Fruit fly (Drosophila melanogaster) whole organism, embryonic: ENCODE measurements around the gene Sbp2.

Experiments
- Bgb ChIP-seq: fragments of 200-800 bp; sonication (Bioruptor generic); IDR thresholded peaks from 2 replicates; pipeline ENCODE4 v1.3.6; 2022; ENCODE audit warnings: missing biosample characterization, missing genetic modification characterization; ENCODE audit not compliant: partially characterized antibody
- CG10209 ChIP-seq: fragments of 200-800 bp; sonication (Bioruptor generic); optimal IDR thresholded peaks from 3 replicates; lab custom pipeline; 2017; ENCODE audit warnings: missing biosample characterization, mild to moderate bottlenecking, missing genetic modification characterization, missing genetic modification reagents
- CG1024 ChIP-seq: fragments of 200-800 bp; sonication (Bioruptor generic); IDR thresholded peaks from 2 replicates; pipeline ENCODE4 v1.3.6; 2022; ENCODE audit warnings: missing biosample characterization, missing genetic modification characterization
- CG11695 ChIP-seq: fragments of 200-800 bp; sonication (Bioruptor generic); IDR thresholded peaks from 3 replicates; pipeline ENCODE4 v1.3.6; 2022; ENCODE audit warnings: missing biosample characterization, missing genetic modification characterization
- CG12071 ChIP-seq: fragments of 200-800 bp; sonication (Bioruptor generic); optimal IDR thresholded peaks from 3 replicates; lab custom pipeline; 2018; ENCODE audit warnings: missing biosample characterization, mild to moderate bottlenecking, missing genetic modification characterization
- CG12236 ChIP-seq: fragments of 200-800 bp; sonication (Bioruptor generic); optimal IDR thresholded peaks from 2 replicates; lab custom pipeline; 2016; ENCODE audit warnings: missing biosample characterization, missing genetic modification characterization
- CG12299 ChIP-seq: fragments of 200-800 bp; sonication (Bioruptor generic); optimal IDR thresholded peaks from 2 replicates; lab custom pipeline; 2018; ENCODE audit warnings: missing biosample characterization, mild to moderate bottlenecking, missing genetic modification characterization
- CG1233 ChIP-seq: fragments of 200-800 bp; sonication (Bioruptor generic); optimal IDR thresholded peaks from 4 replicates; lab custom pipeline; 2018; ENCODE audit warnings: missing biosample characterization, mild to moderate bottlenecking, missing genetic modification characterization
- CG12659 ChIP-seq: fragments of 200-800 bp; sonication (Bioruptor generic); optimal IDR thresholded peaks from 3 replicates; lab custom pipeline; 2017; ENCODE audit warnings: mild to moderate bottlenecking, missing biosample characterization, missing genetic modification reagents, missing genetic modification characterization
- CG12769 ChIP-seq: fragments of 200-800 bp; sonication (Bioruptor generic); optimal IDR thresholded peaks from 2 replicates; lab custom pipeline; 2019; ENCODE audit warnings: missing biosample characterization, mild to moderate bottlenecking, missing genetic modification characterization, moderate library complexity
- CG1792 ChIP-seq: fragments of 200-800 bp; sonication (Bioruptor generic); optimal IDR thresholded peaks from 2 replicates; lab custom pipeline; 2016; ENCODE audit warnings: missing biosample characterization, missing genetic modification characterization
- CG4360 ChIP-seq: fragments of 200-800 bp; sonication (Bioruptor generic); IDR thresholded peaks from 2 replicates; pipeline ENCODE4 v1.3.6; 2022; ENCODE audit warnings: missing biosample characterization, missing genetic modification characterization
- CG43689 ChIP-seq: fragments of 200-800 bp; sonication (Bioruptor generic); IDR thresholded peaks from 2 replicates; pipeline ENCODE4 v1.3.6; 2022; ENCODE audit warnings: missing biosample characterization, missing genetic modification characterization
- CG4854 ChIP-seq: fragments of 200-800 bp; sonication (Bioruptor generic); optimal IDR thresholded peaks from 2 replicates; lab custom pipeline; 2016; ENCODE audit warnings: missing biosample characterization, missing genetic modification characterization, inconsistent platforms
- CG5245 ChIP-seq: fragments of 200-800 bp; sonication (Bioruptor generic); optimal IDR thresholded peaks from 3 replicates; lab custom pipeline; 2016; ENCODE audit warnings: missing biosample characterization, missing genetic modification characterization
- CG6689 ChIP-seq: fragments of 200-800 bp; sonication (Bioruptor generic); IDR thresholded peaks from 2 replicates; pipeline ENCODE4 v1.3.6; 2022; ENCODE audit warnings: missing biosample characterization, missing genetic modification characterization
- CG7839 ChIP-seq: fragments of 200-800 bp; sonication (Bioruptor generic); optimal IDR thresholded peaks from 3 replicates; lab custom pipeline; 2018; ENCODE audit warnings: missing biosample characterization, mild to moderate bottlenecking, missing genetic modification characterization, moderate library complexity
- CG9727 ChIP-seq: fragments of 200-800 bp; sonication (Bioruptor generic); optimal IDR thresholded peaks from 3 replicates; lab custom pipeline; 2017; ENCODE audit warnings: missing biosample characterization, mild to moderate bottlenecking, missing genetic modification characterization
- CG9876 ChIP-seq: fragments of 200-800 bp; sonication (Bioruptor generic); optimal IDR thresholded peaks from 2 replicates; lab custom pipeline; 2016; ENCODE audit warnings: missing biosample characterization, missing genetic modification characterization
- Doc3 ChIP-seq: fragments of 200-800 bp; sonication (Bioruptor generic); IDR thresholded peaks from 3 replicates; pipeline ENCODE4 v1.3.6; 2022; ENCODE audit warnings: missing biosample characterization, missing genetic modification characterization; ENCODE audit not compliant: partially characterized antibody
- Dp ChIP-seq: fragments of 200-800 bp; sonication (Bioruptor generic); optimal IDR thresholded peaks from 2 replicates; lab custom pipeline; 2018; ENCODE audit warnings: missing biosample characterization, mild to moderate bottlenecking, missing genetic modification characterization, moderate library complexity
- GATAe ChIP-seq: fragments of 200-800 bp; sonication (Bioruptor generic); conservative IDR thresholded peaks from 2 replicates; pipeline ENCODE4 v1.3.6; 2022; ENCODE audit warnings: missing biosample characterization, missing genetic modification characterization
- HmgZ ChIP-seq: fragments of 200-800 bp; sonication (Bioruptor generic); optimal IDR thresholded peaks from 2 replicates; lab custom pipeline; 2018; ENCODE audit warnings: missing biosample characterization, mild to moderate bottlenecking, missing genetic modification characterization
- MBD-R2 ChIP-seq: fragments of 200-800 bp; sonication (Bioruptor generic); IDR thresholded peaks from 2 replicates; pipeline ENCODE4 v1.3.6; 2022; ENCODE audit warnings: missing biosample characterization, missing genetic modification characterization
- Mes4 ChIP-seq: fragments of 200-800 bp; sonication (Bioruptor generic); optimal IDR thresholded peaks from 2 replicates; lab custom pipeline; 2016; ENCODE audit warnings: missing biosample characterization, missing genetic modification characterization
- chinmo ChIP-seq: fragments of 200-800 bp; sonication (Bioruptor generic); IDR thresholded peaks from 4 replicates; pipeline ENCODE4 v1.3.6; 2022; ENCODE audit warnings: missing biosample characterization, missing genetic modification characterization; ENCODE audit not compliant: partially characterized antibody
- ci ChIP-seq: fragments of 200-800 bp; sonication (Bioruptor generic); IDR thresholded peaks from 3 replicates; pipeline ENCODE4 v1.3.6; 2022; ENCODE audit warnings: missing biosample characterization, missing genetic modification characterization
- crp ChIP-seq, 2 experiments: fragments of 200-800 bp; sonication (Bioruptor generic); optimal IDR thresholded peaks; 2 replicates in 1 of 2; 3 replicates in 1 of 2; lab custom pipeline; 2017; ENCODE audit warnings: missing biosample characterization in 2 of 2, missing genetic modification characterization in 2 of 2, mild to moderate bottlenecking in 1 of 2, moderate library complexity in 1 of 2
- dpn ChIP-seq, 2 experiments: fragments of 200-800 bp; sonication (Bioruptor generic); optimal IDR thresholded peaks; 3 replicates each; lab custom pipeline; 2016; ENCODE audit warnings: missing biosample characterization in 2 of 2, missing genetic modification characterization in 2 of 2
- dysf ChIP-seq: fragments of 200-800 bp; sonication (Bioruptor generic); IDR thresholded peaks from 3 replicates; pipeline ENCODE4 v1.3.6; 2022; ENCODE audit warnings: missing biosample characterization, missing genetic modification characterization
- en ChIP-seq: fragments of 200-800 bp; sonication (Bioruptor generic); optimal IDR thresholded peaks from 2 replicates; lab custom pipeline; 2016; ENCODE audit warnings: missing biosample characterization, missing genetic modification characterization
- grau ChIP-seq: fragments of 200-800 bp; optimal IDR thresholded peaks from 3 replicates; lab custom pipeline; 2019; ENCODE audit warnings: missing biosample characterization, mild to moderate bottlenecking, missing genetic modification characterization, moderate library complexity
- gro ChIP-seq: fragments of 200-800 bp; sonication (Bioruptor generic); optimal IDR thresholded peaks from 2 replicates; lab custom pipeline; 2016; ENCODE audit warnings: missing biosample characterization, missing genetic modification characterization
- her ChIP-seq: fragments of 200-800 bp; sonication (Bioruptor generic); optimal IDR thresholded peaks from 2 replicates; lab custom pipeline; 2016; ENCODE audit warnings: missing biosample characterization, missing genetic modification characterization
- jigr1 ChIP-seq: fragments of 200-800 bp; sonication (Bioruptor generic); IDR thresholded peaks from 3 replicates; pipeline ENCODE4 v1.3.6; 2022; ENCODE audit warnings: missing biosample characterization, missing genetic modification characterization
- ken ChIP-seq: fragments of 200-800 bp; sonication (Bioruptor generic); IDR thresholded peaks from 3 replicates; pipeline ENCODE4 v1.3.6; 2022; ENCODE audit warnings: missing biosample characterization, missing genetic modification characterization
- lbe ChIP-seq: fragments of 200-800 bp; sonication (Bioruptor generic); optimal IDR thresholded peaks from 2 replicates; lab custom pipeline; 2016; ENCODE audit warnings: missing biosample characterization, mild to moderate bottlenecking, missing genetic modification characterization
- mam ChIP-seq: fragments of 200-800 bp; sonication (Bioruptor generic); optimal IDR thresholded peaks from 3 replicates; lab custom pipeline; 2016; ENCODE audit warnings: missing biosample characterization, missing genetic modification characterization
- mirr ChIP-seq: fragments of 200-800 bp; sonication (Bioruptor generic); optimal IDR thresholded peaks from 3 replicates; lab custom pipeline; 2018; ENCODE audit warnings: missing biosample characterization, mild to moderate bottlenecking, missing genetic modification characterization
- nmo ChIP-seq: fragments of 200-800 bp; sonication (Bioruptor generic); optimal IDR thresholded peaks from 2 replicates; lab custom pipeline; 2018; ENCODE audit warnings: missing biosample characterization, mild to moderate bottlenecking, missing genetic modification characterization, moderate library complexity
- nom ChIP-seq: fragments of 200-800 bp; sonication (Bioruptor generic); optimal IDR thresholded peaks from 2 replicates; lab custom pipeline; 2017; ENCODE audit warnings: missing biosample characterization, missing genetic modification characterization, mild to moderate bottlenecking, moderate library complexity, missing genetic modification reagents
- org-1 ChIP-seq: fragments of 200-800 bp; sonication (Bioruptor generic); optimal IDR thresholded peaks from 2 replicates; lab custom pipeline; 2017; ENCODE audit warnings: missing biosample characterization, missing genetic modification characterization
- pnt ChIP-seq: fragments of 200-800 bp; sonication (Bioruptor generic); optimal IDR thresholded peaks from 3 replicates; lab custom pipeline; 2016; ENCODE audit warnings: missing biosample characterization, missing genetic modification characterization
- shn ChIP-seq: fragments of 200-800 bp; sonication (Bioruptor generic); optimal IDR thresholded peaks from 3 replicates; lab custom pipeline; 2016; ENCODE audit warnings: missing biosample characterization, missing genetic modification characterization
- sqz ChIP-seq: fragments of 200-800 bp; sonication (Bioruptor generic); optimal IDR thresholded peaks from 3 replicates; lab custom pipeline; 2018; ENCODE audit warnings: missing biosample characterization, mild to moderate bottlenecking, missing genetic modification characterization
- sr ChIP-seq: fragments of 200-800 bp; sonication (Bioruptor generic); IDR thresholded peaks from 3 replicates; pipeline ENCODE4 v1.3.6; 2022; ENCODE audit warnings: missing biosample characterization, missing genetic modification characterization
- ttk ChIP-seq: fragments of 200-800 bp; sonication (Bioruptor generic); IDR thresholded peaks from 2 replicates; pipeline ENCODE4 v2.1.2; 2022; ENCODE audit warnings: missing biosample characterization, missing genetic modification characterization
- unpg ChIP-seq: fragments of 200-800 bp; sonication (Bioruptor generic); optimal IDR thresholded peaks from 3 replicates; lab custom pipeline; 2018; ENCODE audit warnings: missing biosample characterization, mild to moderate bottlenecking, missing genetic modification characterization, moderate library complexity

Gene Sbp2

DNA sequence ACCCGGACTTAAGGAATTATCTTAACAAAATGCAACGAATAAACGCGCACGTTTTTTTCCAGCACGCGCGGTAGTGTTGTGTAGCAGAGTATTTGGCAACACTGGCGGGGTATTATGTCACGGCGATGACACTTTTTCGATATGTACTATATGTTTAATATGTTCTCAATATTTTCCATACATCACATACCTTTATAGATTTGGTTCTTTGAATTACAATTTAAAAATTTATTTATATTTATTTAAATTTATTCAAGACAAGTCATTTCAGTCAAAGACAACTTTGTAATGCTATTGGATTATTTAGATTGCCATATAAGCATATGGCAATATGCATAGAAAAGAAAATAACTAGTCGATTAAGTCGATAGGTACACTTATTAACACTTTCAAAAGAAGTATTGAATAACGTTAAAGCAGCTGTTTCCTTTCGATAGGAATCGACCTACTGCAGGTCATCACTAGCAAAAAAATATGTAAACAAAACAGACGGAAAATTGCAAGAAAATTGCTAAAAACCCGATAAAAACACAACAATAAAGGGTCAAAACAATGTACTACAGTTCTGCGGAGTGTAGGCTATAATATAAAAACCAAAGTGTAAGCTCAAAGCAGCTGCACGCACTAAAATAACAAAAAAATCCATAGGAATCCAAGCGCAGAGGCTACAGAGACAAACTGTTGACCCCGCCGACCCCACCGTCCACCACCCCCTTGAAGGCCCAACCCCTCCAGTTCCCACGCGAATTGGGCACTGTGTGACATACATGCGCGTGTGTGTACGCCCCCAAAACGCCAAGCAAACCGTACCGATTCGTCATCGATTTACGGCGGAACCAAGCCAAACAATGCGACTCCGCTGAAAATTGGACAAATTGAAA, 42.4 kb downstream of the Sbp2 start, which contains the start of the genes CG7182 and GAPcenA (continued):
- TF ChIP-seq crp (GFP tag; optimal IDR thresholded peaks at IDR 0.05; lab: Kevin White, UChicago) (peak in 1 of 2 experiments; percentile 80), CG12769 (tag; lab: Kevin White, UChicago) (no peak), CG4360 (GFP tag; lab: Robert Waterston, UW) (no peak), MBD-R2 (GFP tag; lab: Robert Waterston, UW) (peak; percentile 53), CG1233 (GFP tag; lab: Kevin White, UChicago) (peak; percentile 73), CG6689 (peak; percentile 52; the same call in 1 of the 2 replicates), shn (GFP tag; lab: Kevin White, UChicago) (no peak), Bgb (GFP tag; lab: Robert Waterston, UW) (peak; percentile 26; the same call in 1 of the 2 replicates), CG12236 (GFP tag; lab: Kevin White, UChicago) (no peak), unpg (GFP tag; lab: Kevin White, UChicago) (peak; percentile 66), CG1792 (GFP tag; lab: Kevin White, UChicago) (no peak), grau (peak; percentile 76), HmgZ (no peak), gro (no peak), nmo (peak; percentile 83), pnt (no peak), Dp (GFP tag; lab: Kevin White, UChicago) (peak; percentile 42), CG7839 (tag; lab: Kevin White, UChicago) (peak; percentile 74), jigr1 (GFP tag; lab: Robert Waterston, UW) (no peak), ci (GFP tag; lab: Robert Waterston, UW) (0 out of 3 replicates have a peak, but pooled peaks have one; percentile 18), CG1024 (GFP tag; lab: Robert Waterston, UW) (no peak), sqz (GFP tag; lab: Kevin White, UChicago) (peak; percentile 76), her (GFP tag; lab: Kevin White, UChicago) (peak; percentile 2), CG12299 (tag; lab: Kevin White, UChicago) (peak; percentile 33), chinmo (GFP tag; lab: Robert Waterston, UW) (peak; percentile 76; the same call in 1 of the 4 replicates), nom (GFP tag; lab: Kevin White, UChicago) (peak; percentile 18), CG9876 (GFP tag; lab: Kevin White, UChicago) (no peak), dysf (no peak), Doc3 (GFP tag; lab: Robert Waterston, UW) (0 out of 3 replicates have a peak, but pooled peaks have one; percentile 48), sr (peak; percentile 17; the same call in 1 of the 3 replicates), en (GFP tag; lab: Kevin White, UChicago) (no peak), org-1 (GFP tag; lab: Kevin White, UChicago) (peak; percentile 27), mirr (GFP tag; lab: Kevin White, UChicago) (peak; percentile 36), CG43689 (no peak), GATAe (no peak), CG4854 (no peak), dpn (GFP tag; optimal IDR thresholded peaks at IDR 0.05; lab: Kevin White, UChicago) (peak; percentile 24 to 63), lbe (GFP tag; lab: Kevin White, UChicago) (peak; percentile 76), CG10209 (peak; percentile 69), Mes4 (GFP tag; lab: Kevin White, UChicago) (no peak), CG9727 (peak; percentile 67), ttk (0 out of 2 replicates have a peak, but pooled peaks have one; percentile 10), mam (GFP tag; lab: Kevin White, UChicago) (peak; percentile 73), CG11695 (GFP tag; lab: Robert Waterston, UW) (no peak), CG5245 (GFP tag; lab: Kevin White, UChicago) (peak; percentile 34), ken (GFP tag; lab: Robert Waterston, UW) (peak; percentile 46; the same call in 1 of the 3 replicates), CG12659 (GFP tag; lab: Kevin White, UChicago) (peak; percentile 80), CG12071 (GFP tag; lab: Kevin White, UChicago) (no peak)
